Fruit fly (Drosophila melanogaster): Measurements from ENCODE around the gene Uqcc1.

Uqcc1 gene

dm6 chr3L:6931850-6932249 is 26.1 kb downstream of the Uqcc1 start, which contains the start of gene CG45413:
Gene CG45413, minus strand, starts transcription at chr3L:6931950.
- TF ChIP-seq ERR (GFP tag; optimal IDR thresholded peaks at IDR 0.05) = no peak
- no peak for TF ChIP-seq chn (GFP tag; optimal IDR thresholded peaks at IDR 0.05)
- TF ChIP-seq Sry-δ (GFP tag; optimal IDR thresholded peaks at IDR 0.05) = no peak
- TF ChIP-seq CG11695 (GFP tag; IDR thresholded peaks at IDR 0.05) = no peak
- TF ChIP-seq CG13775 (GFP tag; optimal IDR thresholded peaks at IDR 0.05) = no peak
- TF ChIP-seq Bdp1 (GFP tag; optimal IDR thresholded peaks at IDR 0.05) = no peak
- no peak for TF ChIP-seq CG1602 (GFP tag; optimal IDR thresholded peaks at IDR 0.05)
- TF ChIP-seq CG2116 (GFP tag; optimal IDR thresholded peaks at IDR 0.05) = no peak
- no peak for TF ChIP-seq maf-S (GFP tag; optimal IDR thresholded peaks at IDR 0.05)
- TF ChIP-seq CG4424 (GFP tag; optimal IDR thresholded peaks at IDR 0.05) = no peak
- no peak for TF ChIP-seq nom (GFP tag; optimal IDR thresholded peaks at IDR 0.05)
- TF ChIP-seq CG17912 (GFP tag; optimal IDR thresholded peaks at IDR 0.05) = no peak
- no peak for TF ChIP-seq Ets97D (GFP tag; optimal IDR thresholded peaks at IDR 0.05)
- no peak for TF ChIP-seq B-H2 (GFP tag; optimal IDR thresholded peaks at IDR 0.05)
- no peak for TF ChIP-seq Lpt (GFP tag; optimal IDR thresholded peaks at IDR 0.05)
- TF ChIP-seq knrl (GFP tag; IDR thresholded peaks at IDR 0.05; ENCODE audit: partially characterized antibody) = no peak

DNA sequence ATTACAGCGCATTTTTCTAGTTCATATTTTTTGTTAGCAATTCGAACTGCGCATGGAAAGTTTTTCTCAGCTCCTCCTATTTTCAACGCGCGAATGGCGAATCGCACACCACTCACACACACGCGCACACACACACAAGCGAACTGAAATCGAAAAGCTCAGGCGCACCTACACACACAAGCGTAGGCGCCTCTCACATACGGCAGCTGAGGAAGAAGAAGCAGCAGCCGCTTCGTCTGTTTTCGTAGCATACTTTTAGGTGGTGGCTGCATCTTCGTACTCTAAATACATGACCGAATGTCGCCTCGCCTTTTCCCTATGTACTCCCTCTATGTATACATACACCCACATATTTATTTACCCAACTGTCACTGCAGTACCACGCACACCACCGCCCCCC is 32.1 kb downstream of the Uqcc1 start:
- no peak for TF ChIP-seq CG3847 (GFP tag; IDR thresholded peaks at IDR 0.05)
- no peak for TF ChIP-seq prd (optimal IDR thresholded peaks at IDR 0.05)
- TF ChIP-seq prd (GFP tag; IDR thresholded peaks at IDR 0.05) = 0 out of 3 replicates have a peak, but pooled peaks have one; percentile 7
- TF ChIP-seq HLH54F (GFP tag; optimal IDR thresholded peaks at IDR 0.05) = no peak
- no peak for TF ChIP-seq CG9609 (GFP tag; optimal IDR thresholded peaks at IDR 0.05)
- no peak for TF ChIP-seq NfI (GFP tag; optimal IDR thresholded peaks at IDR 0.05)
- no peak for TF ChIP-seq CG6791 (GFP tag; IDR thresholded peaks at IDR 0.05; ENCODE audit: partially characterized antibody)
- TF ChIP-seq CG18764 (GFP tag; optimal IDR thresholded peaks at IDR 0.05) = no peak
- no peak for TF ChIP-seq CG2129 (GFP tag; IDR thresholded peaks at IDR 0.05; ENCODE audit: partially characterized antibody)
- TF ChIP-seq CG32767 (GFP tag; IDR thresholded peaks at IDR 0.05) = no peak
- TF ChIP-seq CG2199 (GFP tag; IDR thresholded peaks at IDR 0.05) = peak; percentile 70; the same call in 1 of the 3 replicates
- peak; percentile 11 for TF ChIP-seq CG8478 (optimal IDR thresholded peaks at IDR 0.05)
- no peak for TF ChIP-seq Six4 (GFP tag; optimal IDR thresholded peaks at IDR 0.05)
- 0 out of 4 replicates have a peak, but pooled peaks have one; percentile 35 for TF ChIP-seq chinmo (GFP tag; IDR thresholded peaks at IDR 0.05; ENCODE audit: partially characterized antibody)
- peak; percentile 79 for TF ChIP-seq Nf-YC (tag; optimal IDR thresholded peaks at IDR 0.05)
- no peak for TF ChIP-seq grau (tag; optimal IDR thresholded peaks at IDR 0.05)
- TF ChIP-seq CG32772 (GFP tag; IDR thresholded peaks at IDR 0.05) = no peak
- TF ChIP-seq CG8290 (GFP tag; optimal IDR thresholded peaks at IDR 0.05) = peak; percentile 8
- TF ChIP-seq CG8290 (tag; optimal IDR thresholded peaks at IDR 0.05) = peak; percentile 4 to 5
- no peak for TF ChIP-seq Fer3 (tag; optimal IDR thresholded peaks at IDR 0.05)
- TF ChIP-seq cg (GFP tag; optimal IDR thresholded peaks at IDR 0.05) = peak; percentile 79
- no peak for TF ChIP-seq Kr (GFP tag; optimal IDR thresholded peaks at IDR 0.05)
- no peak for TF ChIP-seq CG7786 (GFP tag; optimal IDR thresholded peaks at IDR 0.05)
- TF ChIP-seq Atf3 (GFP tag; optimal IDR thresholded peaks at IDR 0.05) = no peak
- no peak for TF ChIP-seq Hr39 (optimal IDR thresholded peaks at IDR 0.05)
- no peak for TF ChIP-seq unpg (GFP tag; optimal IDR thresholded peaks at IDR 0.05)
- TF ChIP-seq Ada2b (GFP tag; IDR thresholded peaks at IDR 0.05) = no peak
- TF ChIP-seq Opbp (GFP tag; IDR thresholded peaks at IDR 0.05; ENCODE audit: partially characterized antibody) = 0 out of 3 replicates have a peak, but pooled peaks have one; percentile 40
- no peak for TF ChIP-seq YL-1 (GFP tag; optimal IDR thresholded peaks at IDR 0.05)
- TF ChIP-seq CG6683 (GFP tag; optimal IDR thresholded peaks at IDR 0.05) = no peak
- no peak for TF ChIP-seq Hand (GFP tag; optimal IDR thresholded peaks at IDR 0.05)
- no peak for TF ChIP-seq Abd-B (GFP tag; optimal IDR thresholded peaks at IDR 0.05)
- no peak for TF ChIP-seq CG7745 (tag; optimal IDR thresholded peaks at IDR 0.05)
- TF ChIP-seq cwo (GFP tag; optimal IDR thresholded peaks at IDR 0.05) = no peak
- TF ChIP-seq CG12391 (tag; optimal IDR thresholded peaks at IDR 0.05) = no peak
- no peak for TF ChIP-seq CG16779 (GFP tag; IDR thresholded peaks at IDR 0.05)
